Worm (Caenorhabditis elegans): ENCODE results near the gene spe-49.

- no peak for TF ChIP-seq nhr-237 (tag; optimal IDR thresholded peaks at IDR 0.05)
- no peak for TF ChIP-seq ces-1 (GFP tag; optimal IDR thresholded peaks at IDR 0.05)
- no peak for TF ChIP-seq lin-13 (tag; optimal IDR thresholded peaks at IDR 0.05)
- TF ChIP-seq ceh-83 (GFP tag; optimal IDR thresholded peaks at IDR 0.05): no peak
- TF ChIP-seq lsy-2 (tag; optimal IDR thresholded peaks at IDR 0.05): no peak
- TF ChIP-seq mep-1 (tag; optimal IDR thresholded peaks at IDR 0.05): no peak
- no peak for TF ChIP-seq unc-62 (GFP tag; optimal IDR thresholded peaks at IDR 0.05)
- no peak for TF ChIP-seq elt-3 (tag; optimal IDR thresholded peaks at IDR 0.05)
- TF ChIP-seq pha-4 (tag; optimal IDR thresholded peaks at IDR 0.05): no peak
These were observed 42.4 kb downstream of the spe-49 start for ce11 chrV:6323602-6324001.

All from whole organism, mixed stage, embryonic.